Fruit fly (Drosophila melanogaster) whole organism, adult: Measurements from ENCODE around the gene Osi5.

Experiments used
- CG11617 ChIP-seq: fragments of 200-800 bp; sonication (Bioruptor generic); optimal IDR thresholded peaks from 2 replicates; lab custom pipeline; 2017; ENCODE audit warnings: mild to moderate bottlenecking, missing biosample characterization, missing genetic modification reagents, missing genetic modification characterization
- CG12768 ChIP-seq: fragments of 200-800 bp; sonication (Bioruptor generic); optimal IDR thresholded peaks from 2 replicates; lab custom pipeline; 2017; ENCODE audit warnings: missing biosample characterization, missing genetic modification characterization, mild to moderate bottlenecking, moderate library complexity, missing genetic modification reagents
- CG14711 ChIP-seq: fragments of 200-800 bp; sonication (Bioruptor generic); optimal IDR thresholded peaks from 2 replicates; lab custom pipeline; 2018; ENCODE audit warnings: missing biosample characterization, mild to moderate bottlenecking, missing genetic modification characterization, moderate library complexity
- CG1620 ChIP-seq: fragments of 200-800 bp; sonication (Bioruptor generic); optimal IDR thresholded peaks from 2 replicates; lab custom pipeline; 2016; ENCODE audit warnings: missing biosample characterization, missing genetic modification characterization
- CG33017 ChIP-seq: fragments of 200-800 bp; sonication (Bioruptor generic); optimal IDR thresholded peaks from 2 replicates; lab custom pipeline; 2018; ENCODE audit warnings: missing biosample characterization, mild to moderate bottlenecking, missing genetic modification characterization, moderate library complexity
- CG5204 ChIP-seq: fragments of 200-800 bp; sonication (Bioruptor generic); optimal IDR thresholded peaks from 2 replicates; lab custom pipeline; 2016; ENCODE audit warnings: missing biosample characterization, missing genetic modification characterization
- CG7045 ChIP-seq: fragments of 200-800 bp; sonication (Bioruptor generic); optimal IDR thresholded peaks from 2 replicates; lab custom pipeline; 2017; ENCODE audit warnings: missing biosample characterization, mild to moderate bottlenecking, missing genetic modification characterization
- CG7101 ChIP-seq: fragments of 200-800 bp; sonication (Bioruptor generic); optimal IDR thresholded peaks from 2 replicates; lab custom pipeline; 2018; ENCODE audit warnings: missing biosample characterization, mild to moderate bottlenecking, missing genetic modification characterization, moderate library complexity
- Clk ChIP-seq: fragments of 200-800 bp; sonication (Bioruptor generic); optimal IDR thresholded peaks from 2 replicates; lab custom pipeline; 2017; ENCODE audit warnings: missing biosample characterization, missing genetic modification characterization
- Crg-1 ChIP-seq: fragments of 200-800 bp; sonication (Bioruptor generic); optimal IDR thresholded peaks from 2 replicates; lab custom pipeline; 2016; ENCODE audit warnings: missing biosample characterization, missing genetic modification characterization
- Hr96 ChIP-seq: fragments of 200-800 bp; sonication (Bioruptor generic); optimal IDR thresholded peaks from 2 replicates; lab custom pipeline; 2016; ENCODE audit warnings: missing biosample characterization, missing genetic modification characterization
- Mnt ChIP-seq: fragments of 200-800 bp; sonication (Bioruptor generic); optimal IDR thresholded peaks from 2 replicates; lab custom pipeline; 2016; ENCODE audit warnings: missing biosample characterization, mild to moderate bottlenecking, missing genetic modification characterization
- bab1 ChIP-seq: fragments of 200-800 bp; sonication (Bioruptor generic); optimal IDR thresholded peaks from 3 replicates; lab custom pipeline; 2019; ENCODE audit warnings: missing biosample characterization, mild to moderate bottlenecking, missing genetic modification characterization, moderate library complexity
- cic ChIP-seq: fragments of 200-800 bp; sonication (Bioruptor generic); optimal IDR thresholded peaks from 2 replicates; lab custom pipeline; 2017; ENCODE audit warnings: missing biosample characterization, mild to moderate bottlenecking, missing genetic modification characterization, moderate library complexity
- cnc ChIP-seq, 2 experiments: fragments of >200 bp; optimal IDR thresholded peaks; 2 replicates each; lab custom pipeline; 2017
- kay ChIP-seq: fragments of 200-800 bp; sonication (Bioruptor generic); peaks from one replicate; lab custom pipeline; 2016; ENCODE audit warnings: missing biosample characterization, missing genetic modification characterization, borderline replicate concordance
- ovo ChIP-seq: fragments of 200-800 bp; sonication (Bioruptor generic); optimal IDR thresholded peaks from 2 replicates; lab custom pipeline; 2016; ENCODE audit warnings: missing biosample characterization, missing genetic modification characterization
- pad ChIP-seq: fragments of 200-800 bp; sonication (Bioruptor generic); optimal IDR thresholded peaks from 3 replicates; lab custom pipeline; 2017; ENCODE audit warnings: missing biosample characterization, missing genetic modification characterization, mild to moderate bottlenecking, moderate library complexity, missing genetic modification reagents
- tj ChIP-seq: fragments of 200-800 bp; sonication (Bioruptor generic); optimal IDR thresholded peaks from 3 replicates; lab custom pipeline; 2017; ENCODE audit warnings: missing biosample characterization, mild to moderate bottlenecking, missing genetic modification characterization, moderate library complexity
- toe ChIP-seq: fragments of 200-800 bp; sonication (Bioruptor generic); optimal IDR thresholded peaks from 2 replicates; lab custom pipeline; 2016; ENCODE audit warnings: missing biosample characterization, missing genetic modification characterization

Osi5 gene

DNA sequence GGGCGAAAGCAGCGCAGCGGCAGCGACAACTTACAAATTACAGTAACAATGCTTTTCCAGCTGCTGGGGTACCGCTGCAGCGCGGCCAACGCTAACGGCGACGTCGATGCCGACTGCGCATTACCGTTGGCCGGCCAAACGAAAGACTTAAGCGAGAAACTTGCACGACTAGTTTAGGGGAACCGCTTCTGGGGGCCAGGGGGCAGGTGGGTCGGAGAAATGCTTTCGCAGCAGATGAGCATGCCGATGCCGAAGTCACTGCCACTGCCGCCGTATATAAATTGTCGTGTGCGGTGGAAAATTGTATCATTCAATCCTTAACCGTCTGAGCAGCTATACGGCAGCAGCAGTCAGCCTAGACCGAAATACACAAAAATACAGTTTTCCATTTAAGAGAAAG, 21.4 kb downstream of the Osi5 start, which contains the start of gene Osi7:
Gene Osi7, plus strand, starts transcription at position 301 of the 400 bp plus-strand sequence.
- TF ChIP-seq Clk (GFP tag; lab: Kevin White, UChicago) (no peak), CG12768 (GFP tag; lab: Kevin White, UChicago) (no peak)

DNA sequence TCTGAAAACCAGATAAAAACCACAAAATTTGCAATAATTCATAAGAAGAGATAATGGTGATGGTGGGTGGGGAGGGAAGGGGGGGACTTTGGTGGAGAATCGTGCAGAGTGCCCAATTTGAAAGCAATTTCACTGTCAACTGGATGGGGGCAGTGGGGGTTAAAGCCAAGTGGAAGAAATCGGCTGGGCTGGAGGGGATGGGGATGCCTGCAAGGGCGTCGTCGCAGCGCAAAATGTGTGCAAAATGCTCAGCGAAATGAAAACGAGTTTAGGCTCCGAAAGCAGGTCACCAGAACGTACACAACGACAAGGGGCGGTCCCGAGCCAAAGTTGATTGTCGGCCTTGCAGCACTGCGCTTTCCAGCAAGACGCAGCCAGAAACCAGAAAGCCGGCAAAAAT, 25.5 kb downstream of the Osi5 start:
- TF ChIP-seq CG1620 (GFP tag; lab: Kevin White, UChicago) (no peak), ovo (no peak), cnc (optimal IDR thresholded peaks at IDR 0.05; lab: Kevin White, UChicago) (no peak), CG12768 (GFP tag; lab: Kevin White, UChicago) (no peak), CG5204 (GFP tag; lab: Kevin White, UChicago) (no peak), cic (GFP tag; lab: Kevin White, UChicago) (no peak), Crg-1 (GFP tag; lab: Kevin White, UChicago) (no peak), CG7101 (tag; lab: Kevin White, UChicago) (no peak), pad (GFP tag; lab: Kevin White, UChicago) (no peak), kay (GFP tag; lab: Kevin White, UChicago) (no peak), tj (no peak), Mnt (GFP tag; lab: Kevin White, UChicago) (no peak), CG7045 (GFP tag; lab: Kevin White, UChicago) (no peak), Clk (GFP tag; lab: Kevin White, UChicago) (no peak), bab1 (no peak), toe (GFP tag; lab: Kevin White, UChicago) (no peak)

DNA sequence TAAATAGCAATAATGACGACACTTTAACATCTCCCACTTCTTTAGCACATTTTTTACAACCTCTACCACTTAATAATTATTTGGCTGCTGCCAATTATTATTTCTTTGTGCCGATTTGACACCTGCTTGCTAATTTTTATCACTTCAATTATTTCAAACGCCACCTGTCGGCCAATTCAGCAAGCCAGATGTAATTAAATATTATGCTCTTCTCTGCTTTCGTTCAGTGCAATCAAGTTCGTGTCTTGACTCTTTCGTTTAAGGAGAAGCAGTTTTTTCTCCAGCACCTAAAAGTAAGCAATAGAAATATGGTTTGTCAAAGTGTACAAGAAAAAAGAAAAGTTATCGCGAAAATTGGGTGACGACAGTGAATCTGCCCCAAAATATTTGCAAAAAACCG, 27.1 kb downstream of the Osi5 start:
- no peak for TF ChIP-seq toe (GFP tag; lab: Kevin White, UChicago)
- no peak for TF ChIP-seq tj
- no peak for TF ChIP-seq kay (GFP tag; lab: Kevin White, UChicago)
- no peak for TF ChIP-seq pad (GFP tag; lab: Kevin White, UChicago)
- no peak for TF ChIP-seq Clk (GFP tag; lab: Kevin White, UChicago)
- TF ChIP-seq Crg-1 (GFP tag; lab: Kevin White, UChicago) = no peak
- TF ChIP-seq Mnt (GFP tag; lab: Kevin White, UChicago) = no peak
- no peak for TF ChIP-seq Hr96 (GFP tag; lab: Kevin White, UChicago)
- TF ChIP-seq CG33017 (tag; lab: Kevin White, UChicago) = no peak
- TF ChIP-seq cic (GFP tag; lab: Kevin White, UChicago) = no peak
- no peak for TF ChIP-seq CG1620 (GFP tag; lab: Kevin White, UChicago)
- TF ChIP-seq ovo = no peak
- TF ChIP-seq CG12768 (GFP tag; lab: Kevin White, UChicago) = no peak
- no peak for TF ChIP-seq cnc (optimal IDR thresholded peaks at IDR 0.05; lab: Kevin White, UChicago)

DNA sequence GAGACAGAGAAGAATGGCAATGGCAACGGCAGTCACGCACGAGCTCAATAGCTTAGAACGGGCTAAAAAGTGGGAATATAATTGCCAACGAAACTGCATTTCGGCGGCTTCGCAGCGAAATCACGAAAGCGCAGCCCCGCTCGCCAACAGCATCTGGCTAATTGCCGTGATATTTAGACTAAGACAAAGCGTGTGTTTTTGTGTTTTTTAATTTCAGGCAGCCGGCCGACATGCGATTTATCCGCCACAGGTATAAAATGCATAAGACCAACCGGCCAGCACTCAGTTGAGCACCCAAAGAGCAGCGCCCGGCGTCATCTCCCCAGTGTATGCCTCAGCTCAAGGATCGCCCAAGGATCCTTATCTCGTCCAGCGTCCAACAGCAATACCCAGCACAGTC, 27.6 kb downstream of the Osi5 start, which contains the start of gene Osi8:
Gene Osi8, plus strand, starts transcription at position 301 of the 400 bp plus-strand sequence.
- TF ChIP-seq pad (GFP tag; lab: Kevin White, UChicago) = no peak
- TF ChIP-seq CG12768 (GFP tag; lab: Kevin White, UChicago) = no peak
- no peak for TF ChIP-seq CG7101 (tag; lab: Kevin White, UChicago)
- TF ChIP-seq CG11617 (GFP tag; lab: Kevin White, UChicago) = no peak
- TF ChIP-seq bab1 = no peak
- TF ChIP-seq toe (GFP tag; lab: Kevin White, UChicago) = no peak

DNA sequence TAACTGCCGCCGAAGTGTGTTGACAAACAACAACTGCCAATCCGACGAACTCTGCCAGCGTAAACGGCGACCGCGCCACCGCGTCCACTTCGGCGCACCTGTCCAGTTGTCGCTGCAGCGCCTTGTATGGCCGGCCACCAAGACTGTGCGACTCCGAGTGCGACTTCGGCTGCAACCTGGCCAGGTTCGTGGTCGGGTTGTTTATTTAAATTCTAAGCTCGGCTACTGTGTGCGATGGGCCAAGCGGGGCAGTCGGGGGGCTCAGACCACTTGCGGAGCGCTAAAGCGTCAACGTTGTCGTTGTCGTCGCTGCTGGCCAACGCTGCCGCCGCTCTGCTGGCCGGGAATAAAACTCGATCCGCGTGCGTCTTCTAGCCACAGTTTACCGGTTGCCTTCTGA, 32.5 kb downstream of the Osi5 start, which contains the start of gene Osi9:
Gene Osi9, plus strand, starts transcription at position 375 of the 400 bp plus-strand sequence.
- TF ChIP-seq ovo = no peak
- no peak for TF ChIP-seq CG11617 (GFP tag; lab: Kevin White, UChicago)
- TF ChIP-seq CG33017 (tag; lab: Kevin White, UChicago) = no peak
- no peak for TF ChIP-seq CG7101 (tag; lab: Kevin White, UChicago)
- TF ChIP-seq pad (GFP tag; lab: Kevin White, UChicago) = no peak
- TF ChIP-seq cic (GFP tag; lab: Kevin White, UChicago) = no peak
- TF ChIP-seq cnc (optimal IDR thresholded peaks at IDR 0.05; lab: Kevin White, UChicago) = no peak
- TF ChIP-seq Mnt (GFP tag; lab: Kevin White, UChicago) = no peak
- TF ChIP-seq bab1 = no peak
- no peak for TF ChIP-seq Hr96 (GFP tag; lab: Kevin White, UChicago)
- TF ChIP-seq toe (GFP tag; lab: Kevin White, UChicago) = no peak
- TF ChIP-seq kay (GFP tag; lab: Kevin White, UChicago) = no peak
- no peak for TF ChIP-seq tj
- TF ChIP-seq CG12768 (GFP tag; lab: Kevin White, UChicago) = no peak
- TF ChIP-seq Crg-1 (GFP tag; lab: Kevin White, UChicago) = no peak
- no peak for TF ChIP-seq CG14711
- TF ChIP-seq Clk (GFP tag; lab: Kevin White, UChicago) = no peak
- TF ChIP-seq CG5204 (GFP tag; lab: Kevin White, UChicago) = no peak

DNA sequence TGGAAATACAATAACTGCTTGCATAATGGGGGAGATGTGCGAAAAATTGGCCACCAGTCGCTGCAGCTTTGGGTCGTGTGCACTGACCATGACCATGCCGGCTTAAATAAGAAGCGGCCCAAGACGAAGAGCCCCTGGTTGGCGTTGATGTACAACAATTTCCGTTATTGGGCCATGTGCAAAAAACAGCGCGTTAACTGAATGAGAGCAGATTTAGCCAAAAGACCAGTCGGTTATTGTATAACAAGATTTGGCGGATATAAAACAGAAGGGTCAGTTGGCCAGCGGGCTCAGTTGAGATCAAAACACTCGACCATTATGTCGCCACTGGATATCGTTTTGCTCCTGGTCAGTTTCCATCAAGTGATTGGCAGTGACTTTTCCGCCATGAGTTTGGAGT, 36.3 kb downstream of the Osi5 start, which contains the start of gene Osi10a:
Gene Osi10a, plus strand, starts transcription at position 301 of the 400 bp plus-strand sequence.
- no peak for TF ChIP-seq cnc (optimal IDR thresholded peaks at IDR 0.05; lab: Kevin White, UChicago)
- TF ChIP-seq pad (GFP tag; lab: Kevin White, UChicago) = no peak
- no peak for TF ChIP-seq CG12768 (GFP tag; lab: Kevin White, UChicago)
- TF ChIP-seq toe (GFP tag; lab: Kevin White, UChicago) = no peak
- no peak for TF ChIP-seq Mnt (GFP tag; lab: Kevin White, UChicago)
- TF ChIP-seq CG33017 (tag; lab: Kevin White, UChicago) = no peak
- TF ChIP-seq cic (GFP tag; lab: Kevin White, UChicago) = no peak
- TF ChIP-seq Hr96 (GFP tag; lab: Kevin White, UChicago) = no peak
